Fruit fly (Drosophila melanogaster) S2 (cell line): Measurements from ENCODE around the gene CG43336.

Source experiments
- CG8478 ChIP-seq: fragments of >200 bp; optimal IDR thresholded peaks from 2 replicates; lab custom pipeline; 2018
- CTCF ChIP-seq, 2 experiments: fragments of >200 bp; optimal IDR thresholded peaks; 2 replicates each; lab custom pipeline; 2018

- TF ChIP-seq CG8478 (no peak), CTCF (optimal IDR thresholded peaks at IDR 0.05; lab: Kevin White, UChicago) (no peak)
Observed at dm6 chr3R:15613875-15614274, 23.1 kb upstream of the CG43336 start.
